Fruit fly (Drosophila melanogaster): Measurements from ENCODE around the gene CG4572.

Gene CG4572

dm6 chr3R:19813217-19813616, 51.0 kb downstream of the CG4572 start:
- TF ChIP-seq CG8478 (optimal IDR thresholded peaks at IDR 0.05) (no peak), CTCF (optimal IDR thresholded peaks at IDR 0.05) (no peak)
